Fruit fly (Drosophila melanogaster) whole organism: ENCODE data around the gene RhoGAP16F.

Source experiments
- EcR ChIP-seq, 2 experiments: fragments of >200 bp; optimal IDR thresholded peaks; 2 replicates each; lab custom pipeline; 2017; ENCODE audit warnings: missing biosample characterization in 2 of 2, missing genetic modification characterization in 2 of 2, missing genetic modification reagents in 2 of 2
- pan ChIP-seq: fragments of >200 bp; optimal IDR thresholded peaks from 2 replicates; lab custom pipeline; 2017

- TF ChIP-seq EcR (GFP tag; optimal IDR thresholded peaks at IDR 0.05; lab: Kevin White, UChicago) (no peak), pan (lab: Kevin White, UChicago) (no peak)
Measured at dm6 chrX:18092126-18092525, 819 bp upstream of the RhoGAP16F start.
